Fruit fly (Drosophila melanogaster): ENCODE results near the gene Efa6.

Efa6 gene

dm6 chr3R:22626842-22627392 is 39.4 kb downstream of the Efa6 start (continued):
- no peak for TF ChIP-seq CG17829 (tag; optimal IDR thresholded peaks at IDR 0.05)
- peak; percentile 55 for TF ChIP-seq CG18619 (GFP tag; optimal IDR thresholded peaks at IDR 0.05)
- no peak for TF ChIP-seq sens-2 (GFP tag; IDR thresholded peaks at IDR 0.05)
- no peak for TF ChIP-seq Ptx1 (GFP tag; IDR thresholded peaks at IDR 0.05)
- TF ChIP-seq gcm (GFP tag; optimal IDR thresholded peaks at IDR 0.05): no peak
- TF ChIP-seq ap (GFP tag; IDR thresholded peaks at IDR 0.05): no peak
- peak; percentile 28 for TF ChIP-seq CG12236 (GFP tag; optimal IDR thresholded peaks at IDR 0.05)
- TF ChIP-seq Drgx (GFP tag; IDR thresholded peaks at IDR 0.05): peak; percentile 88
- no peak for TF ChIP-seq BEAF-32 (GFP tag; optimal IDR thresholded peaks at IDR 0.05)
- no peak for TF ChIP-seq YL-1 (GFP tag; optimal IDR thresholded peaks at IDR 0.05)
- no peak for TF ChIP-seq CG2202 (tag; optimal IDR thresholded peaks at IDR 0.05)
- TF ChIP-seq disco-r (GFP tag; optimal IDR thresholded peaks at IDR 0.05): no peak
- TF ChIP-seq fd3F (GFP tag; optimal IDR thresholded peaks at IDR 0.05): peak; percentile 25
- peak; percentile 14 for TF ChIP-seq CG17385 (GFP tag; optimal IDR thresholded peaks at IDR 0.05)
- peak; percentile 72 for TF ChIP-seq CG10321 (GFP tag; IDR thresholded peaks at IDR 0.05)
- TF ChIP-seq CG2875 (GFP tag; optimal IDR thresholded peaks at IDR 0.05): peak; percentile 21
- peak; percentile 47 for TF ChIP-seq BtbVII (GFP tag; optimal IDR thresholded peaks at IDR 0.05)
- TF ChIP-seq ERR (GFP tag; optimal IDR thresholded peaks at IDR 0.05): no peak
- peak; percentile 43 for TF ChIP-seq CG1603 (tag; optimal IDR thresholded peaks at IDR 0.05)
- no peak for TF ChIP-seq CG32532 (GFP tag; IDR thresholded peaks at IDR 0.05)
- TF ChIP-seq nau (GFP tag; optimal IDR thresholded peaks at IDR 0.05): peak; percentile 74
- TF ChIP-seq seq (GFP tag; IDR thresholded peaks at IDR 0.05): peak; percentile 69; the same call in 1 of the 2 replicates
- TF ChIP-seq CG2129 (GFP tag; IDR thresholded peaks at IDR 0.05; ENCODE audit: partially characterized antibody): no peak
- no peak for TF ChIP-seq Ets97D (GFP tag; optimal IDR thresholded peaks at IDR 0.05)
- no peak for TF ChIP-seq chn (GFP tag; optimal IDR thresholded peaks at IDR 0.05)
- TF ChIP-seq sug (tag; optimal IDR thresholded peaks at IDR 0.05): peak; percentile 44
- no peak for TF ChIP-seq CG17361 (GFP tag; IDR thresholded peaks at IDR 0.05)
- TF ChIP-seq org-1 (GFP tag; optimal IDR thresholded peaks at IDR 0.05): peak; percentile 35
- no peak for TF ChIP-seq Six4 (GFP tag; optimal IDR thresholded peaks at IDR 0.05)
- peak; percentile 5 to 18 for TF ChIP-seq Hr51 (GFP tag; optimal IDR thresholded peaks at IDR 0.05)
- peak; percentile 11 for TF ChIP-seq CG4282 (GFP tag; optimal IDR thresholded peaks at IDR 0.05)
- no peak for TF ChIP-seq vnd (GFP tag; IDR thresholded peaks at IDR 0.05; ENCODE audit: partially characterized antibody)
- TF ChIP-seq ssp (GFP tag; IDR thresholded peaks at IDR 0.05): no peak
- peak; percentile 55; the same call in 1 of the 2 replicates for TF ChIP-seq Awh (GFP tag; IDR thresholded peaks at IDR 0.05)
- TF ChIP-seq H15 (GFP tag; IDR thresholded peaks at IDR 0.05): no peak
- TF ChIP-seq CG16863 (GFP tag; optimal IDR thresholded peaks at IDR 0.05): peak; percentile 46
- TF ChIP-seq otp (GFP tag; IDR thresholded peaks at IDR 0.05): no peak; the same call in 2 of the 3 replicates
- no peak for TF ChIP-seq fu2 (GFP tag; optimal IDR thresholded peaks at IDR 0.05)
- TF ChIP-seq Ssrp (tag; optimal IDR thresholded peaks at IDR 0.05): no peak
- peak; percentile 13 for TF ChIP-seq zfh2 (GFP tag; optimal IDR thresholded peaks at IDR 0.05)
- no peak for TF ChIP-seq CTCF (GFP tag; optimal IDR thresholded peaks at IDR 0.05)
- TF ChIP-seq B-H2 (GFP tag; optimal IDR thresholded peaks at IDR 0.05): peak; percentile 46
- TF ChIP-seq Hr39 (optimal IDR thresholded peaks at IDR 0.05): no peak
- TF ChIP-seq chif (GFP tag; optimal IDR thresholded peaks at IDR 0.05): no peak
- peak; percentile 39; the same call in 1 of the 2 replicates for TF ChIP-seq HLH3B (GFP tag; IDR thresholded peaks at IDR 0.05)
- TF ChIP-seq fd102C (GFP tag; optimal IDR thresholded peaks at IDR 0.05): no peak
- TF ChIP-seq CG17328 (GFP tag; IDR thresholded peaks at IDR 0.05): no peak
- no peak for TF ChIP-seq pho (GFP tag; optimal IDR thresholded peaks at IDR 0.05)
- TF ChIP-seq Mad (GFP tag; optimal IDR thresholded peaks at IDR 0.05): no peak
- TF ChIP-seq row (GFP tag; IDR thresholded peaks at IDR 0.05): no peak
- peak; percentile 85 for TF ChIP-seq lab (GFP tag; optimal IDR thresholded peaks at IDR 0.05)
- no peak for TF ChIP-seq Atf3 (GFP tag; optimal IDR thresholded peaks at IDR 0.05)
